Worm (Caenorhabditis elegans): ENCODE measurements around the gene Y41C4A.7.

Gene Y41C4A.7

DNA sequence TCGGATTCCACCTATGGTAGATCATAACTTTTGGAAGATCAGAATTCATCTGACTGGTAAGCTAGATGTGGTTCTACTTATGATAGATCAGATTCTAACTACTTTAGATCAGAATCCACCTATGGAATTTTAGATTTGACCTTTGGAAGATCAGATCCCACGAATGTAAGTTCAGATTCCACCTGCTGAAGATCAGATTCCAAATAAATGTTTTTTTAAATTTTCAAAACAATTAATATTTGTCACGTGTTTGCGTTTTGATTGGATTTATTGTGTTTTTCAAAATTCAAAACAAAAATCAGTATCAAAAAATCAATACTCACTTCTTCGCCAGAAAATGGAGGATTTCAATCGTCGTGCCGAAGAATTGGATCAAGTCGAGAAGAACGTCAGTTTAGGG is at the start of gene Y41C4A.7:
Gene Y41C4A.7 (plus strand): TSS at position 301 of the 400 bp plus-strand sequence.
- TF ChIP-seq ces-1 (GFP tag; optimal IDR thresholded peaks at IDR 0.05) (no peak), ceh-43 (GFP tag; optimal IDR thresholded peaks at IDR 0.05) (no peak)

DNA sequence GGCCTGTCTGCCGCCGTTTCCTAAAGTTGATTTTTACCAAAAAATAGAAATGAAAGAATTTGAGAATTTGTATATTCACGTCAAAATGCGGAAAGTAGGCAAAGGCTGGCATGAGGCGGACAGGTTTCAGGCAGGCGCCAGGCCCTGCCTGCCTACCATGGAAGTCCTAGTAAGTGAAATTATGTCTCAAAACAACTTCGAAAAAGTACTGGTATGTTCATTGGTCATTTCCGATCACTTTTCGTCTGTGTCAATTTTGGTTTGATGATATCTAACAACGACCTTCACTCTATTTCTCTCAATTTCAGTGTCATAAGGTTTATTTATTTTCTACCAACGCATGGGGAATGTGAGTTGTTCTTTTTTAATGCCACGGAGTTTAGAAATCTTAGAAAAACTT is 48.5 kb upstream of the Y41C4A.7 start, which contains the start of gene faah-6:
Gene faah-6 (plus strand): TSS at position 301 of the 400 bp plus-strand sequence.
- TF ChIP-seq lin-32 (GFP tag; optimal IDR thresholded peaks at IDR 0.05), result no peak
- no peak for TF ChIP-seq mab-5 (tag; optimal IDR thresholded peaks at IDR 0.05)
- TF ChIP-seq elt-1 (tag; optimal IDR thresholded peaks at IDR 0.05; ENCODE audit: borderline replicate concordance, insufficient read depth), result no peak
- TF ChIP-seq unc-39 (tag; optimal IDR thresholded peaks at IDR 0.05), result no peak
- no peak for TF ChIP-seq pha-4 (tag; optimal IDR thresholded peaks at IDR 0.05)
- no peak for TF ChIP-seq snpc-4 (tag; optimal IDR thresholded peaks at IDR 0.05)
- TF ChIP-seq tbx-8 (GFP tag; optimal IDR thresholded peaks at IDR 0.05), result no peak
- TF ChIP-seq nhr-12 (tag; optimal IDR thresholded peaks at IDR 0.05), result no peak
- no peak for TF ChIP-seq ceh-83 (GFP tag; optimal IDR thresholded peaks at IDR 0.05)
- no peak for TF ChIP-seq sem-2 (GFP tag; optimal IDR thresholded peaks at IDR 0.05)
- TF ChIP-seq elt-3 (tag; optimal IDR thresholded peaks at IDR 0.05), result no peak
- TF ChIP-seq unc-120 (tag; optimal IDR thresholded peaks at IDR 0.05; ENCODE audit: poor library complexity, severe bottlenecking), result no peak
- TF ChIP-seq blmp-1 (tag; optimal IDR thresholded peaks at IDR 0.05), result no peak
- no peak for TF ChIP-seq drap-1 (GFP tag; optimal IDR thresholded peaks at IDR 0.05)
- no peak for TF ChIP-seq zip-8 (tag; optimal IDR thresholded peaks at IDR 0.05)
- no peak for TF ChIP-seq ztf-11 (tag; optimal IDR thresholded peaks at IDR 0.05)
- TF ChIP-seq sptf-1 (tag; optimal IDR thresholded peaks at IDR 0.05), result no peak

DNA sequence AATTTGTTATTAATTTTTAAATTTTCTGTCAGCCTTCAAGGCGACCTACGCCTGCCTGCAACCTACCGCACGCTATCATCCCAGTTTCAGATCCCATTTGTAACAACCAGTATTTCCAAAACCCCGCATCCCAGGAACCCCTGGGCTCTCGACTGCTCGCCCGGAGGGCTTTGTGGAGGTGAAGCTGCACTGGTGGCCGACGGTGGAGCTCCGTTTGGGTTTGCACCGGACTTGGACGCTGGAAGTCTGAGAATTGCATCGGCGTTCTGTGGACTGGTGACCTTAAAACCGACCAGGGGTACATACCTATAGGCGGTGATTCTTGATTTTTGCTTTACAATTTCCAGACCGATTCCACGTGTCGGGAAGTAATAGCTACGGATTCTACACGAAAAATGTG is 47.2 kb upstream of the Y41C4A.7 start:
- TF ChIP-seq nhr-2 (tag; optimal IDR thresholded peaks at IDR 0.05), result no peak
- no peak for TF ChIP-seq blmp-1 (tag; optimal IDR thresholded peaks at IDR 0.05)
- no peak for TF ChIP-seq elt-3 (tag; optimal IDR thresholded peaks at IDR 0.05)
- TF ChIP-seq mab-5 (tag; optimal IDR thresholded peaks at IDR 0.05), result no peak
- no peak for TF ChIP-seq lsy-2 (tag; optimal IDR thresholded peaks at IDR 0.05)
- TF ChIP-seq elt-1 (tag; optimal IDR thresholded peaks at IDR 0.05; ENCODE audit: borderline replicate concordance, insufficient read depth), result no peak
- TF ChIP-seq zip-8 (tag; optimal IDR thresholded peaks at IDR 0.05), result no peak
- TF ChIP-seq lin-32 (GFP tag; optimal IDR thresholded peaks at IDR 0.05), result no peak
- no peak for TF ChIP-seq nhr-28 (tag; optimal IDR thresholded peaks at IDR 0.05)
- no peak for TF ChIP-seq hlh-1 (tag; optimal IDR thresholded peaks at IDR 0.05)
- TF ChIP-seq ceh-43 (GFP tag; optimal IDR thresholded peaks at IDR 0.05), result no peak

DNA sequence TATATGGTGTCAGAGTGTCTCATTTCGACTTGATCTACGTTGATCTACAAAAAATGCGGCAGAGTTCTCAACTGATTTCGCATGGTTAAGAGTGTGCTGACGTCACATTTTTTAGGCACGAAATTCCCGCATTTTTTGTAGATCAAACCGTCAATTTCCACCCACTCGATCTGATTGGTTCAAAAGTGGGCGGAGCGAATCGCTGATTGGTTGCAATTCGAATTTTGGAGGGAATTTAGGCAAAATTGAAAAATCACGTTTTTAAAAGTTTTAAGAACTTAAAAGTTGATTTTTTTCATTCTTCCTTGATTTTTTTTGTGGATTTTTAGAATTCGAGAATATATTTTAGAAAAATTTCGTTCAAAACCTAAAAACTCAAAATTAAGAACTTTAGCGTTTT is 42.3 kb upstream of the Y41C4A.7 start:
- no peak for TF ChIP-seq elt-1 (tag; optimal IDR thresholded peaks at IDR 0.05; ENCODE audit: borderline replicate concordance, insufficient read depth)
- no peak for TF ChIP-seq mls-2 (tag; optimal IDR thresholded peaks at IDR 0.05)
- no peak for TF ChIP-seq zip-8 (tag; optimal IDR thresholded peaks at IDR 0.05)
- no peak for TF ChIP-seq ceh-43 (GFP tag; optimal IDR thresholded peaks at IDR 0.05)
- no peak for TF ChIP-seq M03D4.4 (tag; optimal IDR thresholded peaks at IDR 0.05)
- TF ChIP-seq sptf-1 (tag; optimal IDR thresholded peaks at IDR 0.05), result no peak
- no peak for TF ChIP-seq lin-32 (GFP tag; optimal IDR thresholded peaks at IDR 0.05)
- no peak for TF ChIP-seq tbx-8 (GFP tag; optimal IDR thresholded peaks at IDR 0.05)
- no peak for TF ChIP-seq ceh-83 (GFP tag; optimal IDR thresholded peaks at IDR 0.05)
- TF ChIP-seq pha-4 (tag; optimal IDR thresholded peaks at IDR 0.05), result no peak
- no peak for TF ChIP-seq lin-13 (tag; optimal IDR thresholded peaks at IDR 0.05)
- no peak for TF ChIP-seq mep-1 (tag; optimal IDR thresholded peaks at IDR 0.05)

DNA sequence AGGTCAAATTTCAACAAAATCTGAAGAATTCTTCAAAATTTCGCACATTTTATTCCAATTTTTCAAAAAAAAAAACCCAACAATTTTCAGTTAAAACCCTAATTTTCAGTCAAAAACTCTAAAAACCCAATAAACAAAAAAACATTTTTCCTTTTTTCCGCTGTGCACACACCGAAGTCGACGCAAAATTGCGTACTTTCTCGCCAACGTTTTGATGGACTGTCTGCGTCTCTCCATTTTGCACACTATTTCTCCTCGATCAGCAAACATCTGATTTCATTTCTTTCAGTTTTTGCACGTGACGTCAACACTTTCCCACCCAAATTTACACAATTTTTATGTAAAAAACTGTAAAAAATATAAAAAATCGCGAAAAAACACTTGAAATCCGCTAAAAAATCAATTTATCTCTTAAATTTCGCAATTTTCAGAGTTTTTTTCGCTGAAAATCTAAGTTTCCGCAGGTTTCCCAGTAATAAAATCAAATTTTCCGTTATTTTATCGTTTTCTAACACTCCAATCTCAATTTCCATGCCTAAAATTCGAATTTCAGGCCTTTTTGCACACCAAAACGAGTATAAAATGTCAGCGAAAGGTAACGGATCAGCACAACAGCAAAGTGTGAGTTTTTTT is 41.4 kb upstream of the Y41C4A.7 start, which contains the start of gene crh-1:
Gene crh-1 (plus strand): TSS at position 583 of the 633 bp plus-strand sequence.
- TF ChIP-seq hlh-1 (tag; optimal IDR thresholded peaks at IDR 0.05) (peak; percentile 27), snpc-4 (tag; optimal IDR thresholded peaks at IDR 0.05) (no peak), nhr-237 (tag; optimal IDR thresholded peaks at IDR 0.05) (peak; percentile 54), ces-1 (GFP tag; optimal IDR thresholded peaks at IDR 0.05) (peak; percentile 54), lsy-2 (tag; optimal IDR thresholded peaks at IDR 0.05) (peak; percentile 35), unc-120 (tag; optimal IDR thresholded peaks at IDR 0.05; ENCODE audit: poor library complexity, severe bottlenecking) (no peak), sptf-1 (tag; optimal IDR thresholded peaks at IDR 0.05) (no peak), lin-13 (tag; optimal IDR thresholded peaks at IDR 0.05) (no peak), elt-1 (tag; optimal IDR thresholded peaks at IDR 0.05; ENCODE audit: borderline replicate concordance, insufficient read depth) (no peak), mep-1 (tag; optimal IDR thresholded peaks at IDR 0.05) (peak; percentile 70)

DNA sequence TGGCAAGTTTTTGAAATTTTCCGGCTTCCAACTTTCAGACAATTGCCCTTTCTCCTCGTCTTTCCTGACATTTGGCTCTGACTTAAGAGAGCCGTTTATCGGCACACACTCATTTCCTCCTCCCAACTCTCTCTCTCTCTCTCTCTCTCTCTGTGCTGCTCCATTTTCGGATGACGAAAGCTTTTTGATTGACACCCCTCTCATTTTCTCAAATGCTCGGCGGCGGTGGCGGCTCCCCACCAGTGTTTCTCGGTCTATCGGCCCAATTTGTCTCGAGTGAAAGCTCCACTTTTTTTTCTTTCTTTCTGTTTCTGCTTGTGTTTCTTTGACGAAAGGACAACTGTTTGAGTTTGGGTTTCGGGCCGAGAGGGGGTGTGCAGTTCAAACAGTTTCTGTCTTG is 38.9 kb upstream of the Y41C4A.7 start:
- TF ChIP-seq ceh-39 (tag; optimal IDR thresholded peaks at IDR 0.05), result no peak
- no peak for TF ChIP-seq sem-2 (GFP tag; optimal IDR thresholded peaks at IDR 0.05)
- TF ChIP-seq blmp-1 (tag; optimal IDR thresholded peaks at IDR 0.05), result no peak
- no peak for TF ChIP-seq sptf-1 (tag; optimal IDR thresholded peaks at IDR 0.05)
- no peak for TF ChIP-seq ham-2 (GFP tag; optimal IDR thresholded peaks at IDR 0.05)
- no peak for TF ChIP-seq nhr-28 (tag; optimal IDR thresholded peaks at IDR 0.05)
- TF ChIP-seq nhr-76 (tag; optimal IDR thresholded peaks at IDR 0.05), result no peak
- no peak for TF ChIP-seq unc-39 (tag; optimal IDR thresholded peaks at IDR 0.05)
- no peak for TF ChIP-seq bed-3 (GFP tag; optimal IDR thresholded peaks at IDR 0.05)
- TF ChIP-seq M03D4.4 (tag; optimal IDR thresholded peaks at IDR 0.05), result no peak
- no peak for TF ChIP-seq pha-4 (tag; optimal IDR thresholded peaks at IDR 0.05)
- no peak for TF ChIP-seq drap-1 (GFP tag; optimal IDR thresholded peaks at IDR 0.05)
- no peak for TF ChIP-seq nhr-2 (tag; optimal IDR thresholded peaks at IDR 0.05)

Data from whole organism, mixed stage, embryonic.